Worm (Caenorhabditis elegans): ENCODE results near the gene pitr-2.

- TF ChIP-seq lin-11 (tag; optimal IDR thresholded peaks at IDR 0.05) (no peak), nhr-237 (tag; optimal IDR thresholded peaks at IDR 0.05) (no peak), ceh-16 (tag; optimal IDR thresholded peaks at IDR 0.05) (no peak)
Observed at ce11 chrV:9125345-9125744, 12.2 kb downstream of the pitr-2 start, which contains the start of gene F21C10.5.

All from whole organism, L2 larva.